Worm (Caenorhabditis elegans) whole organism, L2 larva: Measurements from ENCODE around the gene C30B5.2.

Experiments used
- F13H6.1 ChIP-seq: sonication (generic microtip); optimal IDR thresholded peaks from 2 replicates; lab custom pipeline; 2016; ENCODE audit warnings: missing genetic modification characterization, missing compliant biosample characterization
- ZK546.5 ChIP-seq: sonication (generic microtip); optimal IDR thresholded peaks from 2 replicates; lab custom pipeline; 2017; ENCODE audit warnings: missing biosample characterization, missing genetic modification characterization
- ceh-16 ChIP-seq: fragments of 150-350 bp; optimal IDR thresholded peaks from 2 replicates; lab custom pipeline; 2014; ENCODE audit warnings: missing biosample characterization, missing genetic modification characterization
- gmeb-1 ChIP-seq: fragments of 150-350 bp; optimal IDR thresholded peaks from 2 replicates; lab custom pipeline; 2014; ENCODE audit warnings: missing biosample characterization, missing genetic modification characterization
- mab-5 ChIP-seq: fragments of 150-350 bp; optimal IDR thresholded peaks from 2 replicates; lab custom pipeline; 2014; ENCODE audit warnings: missing biosample characterization, missing genetic modification characterization
- nhr-129 ChIP-seq: fragments of 150-350 bp; optimal IDR thresholded peaks from 2 replicates; lab custom pipeline; 2014; ENCODE audit warnings: missing biosample characterization, missing genetic modification characterization
- peb-1 ChIP-seq: fragments of 150-350 bp; optimal IDR thresholded peaks from 2 replicates; lab custom pipeline; 2014; ENCODE audit warnings: missing biosample characterization, missing genetic modification characterization
- snpc-4 ChIP-seq: fragments of 150-350 bp; optimal IDR thresholded peaks from 2 replicates; lab custom pipeline; 2014; ENCODE audit warnings: missing biosample characterization, missing genetic modification characterization
- ztf-11 ChIP-seq: sonication (generic microtip); optimal IDR thresholded peaks from 2 replicates; lab custom pipeline; 2017; ENCODE audit warnings: missing biosample characterization, missing genetic modification characterization

DNA sequence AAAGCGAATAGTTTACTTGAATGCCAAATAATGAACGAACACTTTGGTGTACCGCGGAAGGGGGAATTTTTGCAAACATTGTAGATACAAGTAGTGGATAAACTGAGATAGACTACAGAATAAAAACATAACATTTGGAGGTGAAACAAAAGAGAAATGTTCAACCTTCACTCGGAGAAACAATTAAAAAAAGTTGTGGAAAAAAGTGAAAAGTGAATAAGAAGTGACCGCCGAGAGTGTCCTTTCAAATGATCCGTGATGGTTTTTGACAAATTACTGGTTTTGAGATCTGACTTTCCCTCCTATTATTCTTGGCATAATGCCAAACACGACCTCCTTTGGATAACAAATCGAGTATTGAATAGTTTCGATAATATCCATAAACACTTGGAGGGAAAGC lies 26.8 kb downstream of the C30B5.2 start:
- TF ChIP-seq mab-5 (tag; lab: Kevin White, UChicago) (no peak), peb-1 (tag; lab: Kevin White, UChicago) (no peak), gmeb-1 (tag; lab: Kevin White, UChicago) (no peak), snpc-4 (tag; lab: Kevin White, UChicago) (no peak), nhr-129 (tag; lab: Kevin White, UChicago) (no peak), ceh-16 (tag; lab: Kevin White, UChicago) (no peak), F13H6.1 (tag; lab: Kevin White, UChicago) (no peak), ztf-11 (tag; lab: Kevin White, UChicago) (no peak), ZK546.5 (no peak)
